Worm (Caenorhabditis elegans) whole organism, mixed stage, embryonic: ENCODE results near the gene C10A4.4.
A peak's percentile ranks its signal among the peaks of the same experiment; 100 is the strongest.

Experiments used
- M03D4.4 ChIP-seq: sonication (generic microtip); optimal IDR thresholded peaks from 2 replicates; lab custom pipeline; 2017; ENCODE audit warnings: mild to moderate bottlenecking, missing genetic modification characterization, missing compliant biosample characterization
- ceh-39 ChIP-seq: fragments of 150-350 bp; optimal IDR thresholded peaks from 2 replicates; lab custom pipeline; 2014; ENCODE audit warnings: missing biosample characterization, missing genetic modification characterization
- ceh-43 ChIP-seq: fragments of 200-800 bp; sonication (Bioruptor generic); optimal IDR thresholded peaks from 2 replicates; lab custom pipeline; 2018; ENCODE audit warnings: mild to moderate bottlenecking, missing genetic modification characterization, moderate library complexity, missing compliant biosample characterization
- ceh-83 ChIP-seq: fragments of 200-800 bp; sonication (Bioruptor generic); optimal IDR thresholded peaks from 2 replicates; lab custom pipeline; 2018; ENCODE audit warnings: mild to moderate bottlenecking, missing genetic modification characterization, missing compliant biosample characterization
- ces-1 ChIP-seq: fragments of 150-350 bp; optimal IDR thresholded peaks from 2 replicates; lab custom pipeline; 2014; ENCODE audit warnings: missing biosample characterization, missing genetic modification reagents, missing genetic modification characterization
- drap-1 ChIP-seq: fragments of 200-800 bp; sonication (Bioruptor generic); optimal IDR thresholded peaks from 3 replicates; lab custom pipeline; 2018; ENCODE audit warnings: mild to moderate bottlenecking, missing genetic modification characterization, missing compliant biosample characterization
- elt-1 ChIP-seq: sonication (generic microtip); optimal IDR thresholded peaks from 2 replicates; lab custom pipeline; 2017; ENCODE audit warnings: missing genetic modification characterization, mild to moderate bottlenecking, missing compliant biosample characterization, antibody characterized with exemption, moderate library complexity, borderline replicate concordance; ENCODE audit not compliant: insufficient read depth
- elt-3 ChIP-seq: fragments of 150-350 bp; optimal IDR thresholded peaks from 2 replicates; lab custom pipeline; 2014; ENCODE audit warnings: missing biosample characterization, missing genetic modification characterization
- ham-2 ChIP-seq: fragments of 200-800 bp; sonication (Bioruptor generic); optimal IDR thresholded peaks from 2 replicates; lab custom pipeline; 2018; ENCODE audit warnings: mild to moderate bottlenecking, missing genetic modification characterization, missing compliant biosample characterization
- hlh-1 ChIP-seq: fragments of 150-350 bp; optimal IDR thresholded peaks from 2 replicates; lab custom pipeline; 2014; ENCODE audit warnings: missing biosample characterization, missing genetic modification reagents, missing genetic modification characterization
- lin-32 ChIP-seq: fragments of 200-800 bp; sonication (Bioruptor generic); optimal IDR thresholded peaks from 2 replicates; lab custom pipeline; 2018; ENCODE audit warnings: mild to moderate bottlenecking, missing genetic modification characterization, missing compliant biosample characterization
- lsy-2 ChIP-seq: fragments of 150-350 bp; optimal IDR thresholded peaks from 2 replicates; lab custom pipeline; 2014; ENCODE audit warnings: missing biosample characterization, missing genetic modification characterization
- mab-5 ChIP-seq: fragments of 150-350 bp; optimal IDR thresholded peaks from 2 replicates; lab custom pipeline; 2014; ENCODE audit warnings: missing biosample characterization, missing genetic modification characterization
- mep-1 ChIP-seq: fragments of 150-350 bp; optimal IDR thresholded peaks from 2 replicates; lab custom pipeline; 2017; ENCODE audit warnings: missing biosample characterization, missing genetic modification reagents, missing genetic modification characterization, inconsistent platforms
- mls-2 ChIP-seq: sonication (generic microtip); optimal IDR thresholded peaks from 2 replicates; lab custom pipeline; 2016; ENCODE audit warnings: mild to moderate bottlenecking, missing genetic modification characterization, moderate library complexity, missing compliant biosample characterization
- nhr-12 ChIP-seq: fragments of 150-350 bp; optimal IDR thresholded peaks from 2 replicates; lab custom pipeline; 2014; ENCODE audit warnings: missing biosample characterization, missing genetic modification characterization
- nhr-2 ChIP-seq: fragments of 150-350 bp; optimal IDR thresholded peaks from 2 replicates; lab custom pipeline; 2014; ENCODE audit warnings: missing biosample characterization, missing genetic modification characterization
- nhr-28 ChIP-seq: fragments of 150-350 bp; optimal IDR thresholded peaks from 2 replicates; lab custom pipeline; 2014; ENCODE audit warnings: missing biosample characterization, missing genetic modification characterization
- nhr-76 ChIP-seq: sonication (generic microtip); optimal IDR thresholded peaks from 2 replicates; lab custom pipeline; 2017; ENCODE audit warnings: missing biosample characterization, missing genetic modification characterization
- pha-4 ChIP-seq: fragments of 150-350 bp; optimal IDR thresholded peaks from 2 replicates; lab custom pipeline; 2018; ENCODE audit warnings: missing biosample characterization, missing genetic modification reagents, missing genetic modification characterization
- sptf-1 ChIP-seq: sonication (generic microtip); optimal IDR thresholded peaks from 2 replicates; lab custom pipeline; 2017; ENCODE audit warnings: mild to moderate bottlenecking, missing genetic modification characterization, moderate library complexity, missing compliant biosample characterization
- tbx-8 ChIP-seq: fragments of 200-800 bp; sonication (Bioruptor generic); optimal IDR thresholded peaks from 2 replicates; lab custom pipeline; 2018; ENCODE audit warnings: mild to moderate bottlenecking, missing genetic modification characterization, moderate library complexity, missing compliant biosample characterization
- unc-120 ChIP-seq: sonication (generic microtip); optimal IDR thresholded peaks from 2 replicates; lab custom pipeline; 2017; ENCODE audit warnings: missing genetic modification characterization, missing compliant biosample characterization; ENCODE audit not compliant: poor library complexity, severe bottlenecking
- unc-39 ChIP-seq: fragments of 150-350 bp; optimal IDR thresholded peaks from 2 replicates; lab custom pipeline; 2014; ENCODE audit warnings: missing biosample characterization, missing genetic modification characterization
- unc-62 ChIP-seq: fragments of 150-350 bp; optimal IDR thresholded peaks from 2 replicates; lab custom pipeline; 2014; ENCODE audit warnings: missing biosample characterization, missing genetic modification reagents, missing genetic modification characterization
- zip-8 ChIP-seq: fragments of 150-350 bp; optimal IDR thresholded peaks from 2 replicates; lab custom pipeline; 2014; ENCODE audit warnings: missing biosample characterization, missing genetic modification characterization
- ztf-11 ChIP-seq: fragments of 150-350 bp; optimal IDR thresholded peaks from 2 replicates; lab custom pipeline; 2014; ENCODE audit warnings: missing biosample characterization, missing genetic modification characterization

C10A4.4 gene

ce11 chrX:7437949-7438348 lies 37.1 kb downstream of the C10A4.4 start, which contains the start of gene C01C10.2:
Gene C01C10.2, minus strand, starts transcription at chrX:7438118.
- TF ChIP-seq nhr-12 (no peak), ces-1 (GFP tag; lab: Kevin White, UChicago) (peak; percentile 21)

- TF ChIP-seq unc-120 (tag; lab: Kevin White, UChicago) (no peak), hlh-1 (tag; lab: Kevin White, UChicago) (no peak), ceh-43 (GFP tag; lab: Kevin White, UChicago) (no peak), ceh-83 (GFP tag; lab: Kevin White, UChicago) (no peak), nhr-12 (no peak), sptf-1 (tag; lab: Kevin White, UChicago) (no peak), nhr-28 (tag; lab: Kevin White, UChicago) (no peak), nhr-2 (tag; lab: Kevin White, UChicago) (no peak), unc-62 (GFP tag; lab: Kevin White, UChicago) (no peak), lin-32 (GFP tag; lab: Kevin White, UChicago) (no peak), mab-5 (tag; lab: Kevin White, UChicago) (no peak), ham-2 (no peak), ces-1 (GFP tag; lab: Kevin White, UChicago) (no peak), ceh-39 (tag; lab: Kevin White, UChicago) (no peak), unc-39 (tag; lab: Kevin White, UChicago) (no peak)
Measured at ce11 chrX:7440102-7440501, 39.2 kb downstream of the C10A4.4 start.

ce11 chrX:7442477-7442876 lies 41.6 kb downstream of the C10A4.4 start, which contains the start of gene acl-12:
Gene acl-12, minus strand, starts transcription at chrX:7442577.
- TF ChIP-seq hlh-1 (tag; lab: Kevin White, UChicago) (peak; percentile 50), mls-2 (tag; lab: Kevin White, UChicago) (peak; percentile 13), ztf-11 (tag; lab: Kevin White, UChicago) (no peak), unc-62 (GFP tag; lab: Kevin White, UChicago) (peak; percentile 0)
- TF ChIP-seq, all 35 proteins: peak for 3

DNA sequence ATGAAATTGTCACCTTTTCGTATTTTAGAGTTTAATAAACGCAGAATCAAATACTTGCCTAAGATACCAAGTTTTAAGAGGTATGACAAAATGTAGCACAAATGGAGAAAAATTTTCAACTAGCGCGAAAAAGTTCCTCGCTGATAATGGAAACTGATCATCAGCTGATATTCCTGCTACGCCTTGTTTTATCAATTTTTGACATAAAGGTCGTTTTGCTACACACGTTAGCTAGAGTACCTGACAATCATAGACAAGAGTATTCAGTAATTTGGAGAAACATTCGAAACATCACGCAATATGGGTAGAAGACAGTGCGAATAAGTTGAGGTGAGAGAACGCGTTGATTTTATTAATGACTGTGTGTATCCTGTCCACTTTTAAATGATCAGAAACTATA lies 44.8 kb downstream of the C10A4.4 start:
- no peak for TF ChIP-seq drap-1 (GFP tag; lab: Kevin White, UChicago)
- no peak for TF ChIP-seq elt-3 (tag; lab: Kevin White, UChicago)
- TF ChIP-seq tbx-8 (GFP tag; lab: Kevin White, UChicago) = no peak
- TF ChIP-seq unc-120 (tag; lab: Kevin White, UChicago) = no peak
- no peak for TF ChIP-seq ham-2
- no peak for TF ChIP-seq nhr-12
- no peak for TF ChIP-seq ceh-43 (GFP tag; lab: Kevin White, UChicago)
- TF ChIP-seq mep-1 (tag; lab: Kevin White, UChicago) = no peak
- TF ChIP-seq pha-4 (tag; lab: Kevin White, UChicago) = no peak
- TF ChIP-seq nhr-2 (tag; lab: Kevin White, UChicago) = no peak
- no peak for TF ChIP-seq elt-1 (tag; lab: Kevin White, UChicago)
- no peak for TF ChIP-seq mab-5 (tag; lab: Kevin White, UChicago)
- TF ChIP-seq lsy-2 (tag; lab: Kevin White, UChicago) = no peak
- TF ChIP-seq zip-8 (tag; lab: Kevin White, UChicago) = no peak
- TF ChIP-seq lin-32 (GFP tag; lab: Kevin White, UChicago) = no peak
- no peak for TF ChIP-seq M03D4.4 (tag; lab: Kevin White, UChicago)
- no peak for TF ChIP-seq ztf-11 (tag; lab: Kevin White, UChicago)
- TF ChIP-seq nhr-28 (tag; lab: Kevin White, UChicago) = no peak
- TF ChIP-seq, all 35 proteins: peak for 0

DNA sequence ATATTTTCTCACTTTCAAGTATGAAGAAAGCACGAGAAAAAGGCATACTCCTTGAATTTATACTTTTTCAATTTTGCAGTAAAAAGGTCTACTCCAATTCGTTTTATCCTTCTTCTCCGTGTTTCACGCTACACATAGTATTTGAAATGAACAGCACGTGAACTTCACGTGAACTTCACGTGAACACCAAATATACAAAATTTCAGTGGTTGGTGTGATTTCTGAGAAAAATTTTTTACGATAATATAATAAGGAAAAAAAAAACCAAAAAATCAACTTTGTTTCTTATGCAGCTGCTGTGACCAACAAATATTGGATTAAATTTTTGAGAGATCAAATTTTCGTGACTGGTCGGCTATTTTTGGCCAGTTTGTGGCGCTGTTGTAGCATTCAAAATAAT lies 45.6 kb downstream of the C10A4.4 start:
- TF ChIP-seq M03D4.4 (tag; lab: Kevin White, UChicago) (no peak), ceh-83 (GFP tag; lab: Kevin White, UChicago) (no peak), elt-1 (tag; lab: Kevin White, UChicago) (no peak), ceh-43 (GFP tag; lab: Kevin White, UChicago) (no peak), pha-4 (tag; lab: Kevin White, UChicago) (no peak)

DNA sequence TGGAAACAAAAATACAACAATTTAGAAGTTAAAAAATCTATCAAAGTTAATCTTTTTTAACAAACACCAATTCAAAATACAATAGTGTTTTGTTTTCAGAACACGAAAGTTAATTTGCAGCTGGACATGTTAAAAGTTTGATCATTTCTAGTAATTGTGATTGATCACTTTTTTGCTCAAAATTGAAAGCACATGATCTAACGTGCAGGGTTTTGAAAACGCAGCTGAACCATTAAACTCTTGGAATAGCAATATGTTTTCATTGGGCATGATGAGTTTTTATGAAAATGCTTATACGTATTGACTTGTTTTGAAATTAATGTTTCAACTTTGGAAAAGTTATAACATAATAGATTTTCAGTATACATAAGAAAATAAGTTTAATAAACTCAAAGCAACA lies 46.5 kb downstream of the C10A4.4 start:
- TF ChIP-seq unc-39 (tag; lab: Kevin White, UChicago) (no peak), lin-32 (GFP tag; lab: Kevin White, UChicago) (no peak), mab-5 (tag; lab: Kevin White, UChicago) (no peak), nhr-28 (tag; lab: Kevin White, UChicago) (no peak), nhr-12 (no peak), ceh-43 (GFP tag; lab: Kevin White, UChicago) (no peak), nhr-76 (no peak)
- TF ChIP-seq, all 35 proteins: peak for 0
